Worm (Caenorhabditis elegans) whole organism, L4 larva: ENCODE data around the gene nsph-4.1.
"Not testable (repeated sequence)": the region's sequence is repeated elsewhere in the genome, so short reads cannot be mapped to it uniquely, and the experiment has no call there.

ENCODE experiments used
- F44E2.7 ChIP-seq: fragments of 200-800 bp; sonication (Bioruptor generic); IDR thresholded peaks from 2 replicates; pipeline ENCODE4 v2.1.2; 2022; ENCODE audit warnings: missing genetic modification characterization, missing compliant biosample characterization
- F49E8.2 ChIP-seq: sonication (generic microtip); optimal IDR thresholded peaks from 2 replicates; lab custom pipeline; 2016; ENCODE audit warnings: missing compliant biosample characterization, mild to moderate bottlenecking, missing genetic modification characterization, borderline replicate concordance
- T26A8.4 ChIP-seq: fragments of 200-800 bp; sonication (Bioruptor generic); IDR thresholded peaks from 2 replicates; pipeline ENCODE4 v1.3.6; 2022; ENCODE audit warnings: missing genetic modification characterization, missing compliant biosample characterization
- Y105C5A.15 ChIP-seq: fragments of 200-800 bp; sonication (Bioruptor generic); IDR thresholded peaks from 2 replicates; pipeline ENCODE4 v1.3.6; 2022; ENCODE audit warnings: missing genetic modification characterization, missing compliant biosample characterization
- Y48G9A.11 ChIP-seq: fragments of 200-800 bp; sonication (Bioruptor generic); IDR thresholded peaks from 2 replicates; pipeline ENCODE4 v1.3.6; 2022; ENCODE audit warnings: missing genetic modification reagents, missing genetic modification characterization, missing compliant biosample characterization
- aha-1 ChIP-seq: fragments of 150-350 bp; peaks from one replicate; lab custom pipeline; 2014; ENCODE audit warnings: missing biosample characterization, missing genetic modification characterization
- ama-1 ChIP-seq: fragments of 150-350 bp; optimal IDR thresholded peaks from 2 replicates; lab custom pipeline; 2014; ENCODE audit warnings: inconsistent platforms, mixed read lengths
- arid-1 ChIP-seq: fragments of 200-800 bp; sonication (Bioruptor generic); conservative IDR thresholded peaks from 2 replicates; pipeline ENCODE4 v1.3.6; 2022; ENCODE audit warnings: missing genetic modification reagents, missing genetic modification characterization, missing compliant biosample characterization
- ceh-20 ChIP-seq: fragments of 200-800 bp; sonication (Bioruptor generic); IDR thresholded peaks from 2 replicates; pipeline ENCODE4 v1.3.6; 2022; ENCODE audit warnings: missing genetic modification reagents, missing genetic modification characterization, missing compliant biosample characterization
- ceh-32 ChIP-seq: sonication (generic microtip); optimal IDR thresholded peaks from 2 replicates; lab custom pipeline; 2016; ENCODE audit warnings: mild to moderate bottlenecking, missing genetic modification characterization, missing compliant biosample characterization; ENCODE audit not compliant: poor library complexity
- ceh-44 ChIP-seq: fragments of 200-800 bp; sonication (Bioruptor generic); IDR thresholded peaks from 2 replicates; pipeline ENCODE4 v1.3.6; 2022; ENCODE audit warnings: missing genetic modification reagents, missing genetic modification characterization, missing compliant biosample characterization
- ces-1 ChIP-seq: fragments of 150-350 bp; sonication (generic microtip); optimal IDR thresholded peaks from 4 replicates; lab custom pipeline; 2014; ENCODE audit warnings: missing biosample characterization, missing genetic modification reagents, missing genetic modification characterization
- cey-2 ChIP-seq: sonication (generic microtip); optimal IDR thresholded peaks from 3 replicates; lab custom pipeline; 2017; ENCODE audit warnings: missing genetic modification characterization, mild to moderate bottlenecking, missing compliant biosample characterization, antibody characterized with exemption, borderline replicate concordance; ENCODE audit not compliant: insufficient read depth
- ctbp-1 ChIP-seq: fragments of 200-800 bp; sonication (Bioruptor generic); IDR thresholded peaks from 2 replicates; pipeline ENCODE4 v1.3.6; 2022; ENCODE audit warnings: missing genetic modification reagents, missing genetic modification characterization, missing compliant biosample characterization
- daf-12 ChIP-seq: fragments of 150-350 bp; optimal IDR thresholded peaks from 2 replicates; lab custom pipeline; 2014; ENCODE audit warnings: missing biosample characterization, missing genetic modification reagents, missing genetic modification characterization
- daf-8 ChIP-seq: fragments of 200-800 bp; sonication (Bioruptor generic); IDR thresholded peaks from 2 replicates; pipeline ENCODE4 v1.3.6; 2022; ENCODE audit warnings: missing genetic modification characterization, missing compliant biosample characterization
- dmd-8 ChIP-seq: fragments of 200-800 bp; sonication (Bioruptor generic); IDR thresholded peaks from 2 replicates; pipeline ENCODE4 v1.3.6; 2022; ENCODE audit warnings: missing genetic modification characterization, missing compliant biosample characterization
- fkh-10 ChIP-seq: fragments of 150-350 bp; optimal IDR thresholded peaks from 2 replicates; lab custom pipeline; 2014; ENCODE audit warnings: missing biosample characterization, missing genetic modification reagents, missing genetic modification characterization
- gei-8 ChIP-seq: fragments of 200-800 bp; sonication (Bioruptor generic); optimal IDR thresholded peaks from 2 replicates; lab custom pipeline; 2018; ENCODE audit warnings: mild to moderate bottlenecking, missing genetic modification characterization, missing compliant biosample characterization
- jun-1 ChIP-seq: fragments of 150-350 bp; optimal IDR thresholded peaks from 2 replicates; lab custom pipeline; 2014; ENCODE audit warnings: missing biosample characterization, missing genetic modification reagents, missing genetic modification characterization
- lin-1 ChIP-seq: fragments of 200-800 bp; sonication (Bioruptor generic); IDR thresholded peaks from 2 replicates; pipeline ENCODE4 v1.3.6; 2022; ENCODE audit warnings: missing genetic modification reagents, missing genetic modification characterization, missing compliant biosample characterization
- lin-38 ChIP-seq: fragments of 200-800 bp; sonication (Bioruptor generic); IDR thresholded peaks from 2 replicates; pipeline ENCODE4 v1.3.6; 2022; ENCODE audit warnings: missing genetic modification reagents, missing genetic modification characterization, missing compliant biosample characterization
- lir-3 ChIP-seq: sonication (generic microtip); optimal IDR thresholded peaks from 2 replicates; lab custom pipeline; 2016; ENCODE audit warnings: mild to moderate bottlenecking, missing genetic modification characterization, missing compliant biosample characterization
- madf-5 ChIP-seq, 2 experiments: fragments of 200-800 bp; sonication (Bioruptor generic); IDR thresholded peaks; 2 replicates each; pipeline ENCODE4 v1.3.6; 2022; ENCODE audit warnings: missing compliant biosample characterization in 2 of 2, missing genetic modification characterization in 2 of 2
- mdt-29 ChIP-seq: fragments of 200-800 bp; sonication (Bioruptor generic); IDR thresholded peaks from 2 replicates; pipeline ENCODE4 v1.3.6; 2022; ENCODE audit warnings: missing genetic modification reagents, missing genetic modification characterization, missing compliant biosample characterization
- nhr-111 ChIP-seq: fragments of 200-800 bp; sonication (Bioruptor generic); optimal IDR thresholded peaks from 2 replicates; lab custom pipeline; 2018; ENCODE audit warnings: mild to moderate bottlenecking, missing genetic modification characterization, missing compliant biosample characterization
- nhr-77 ChIP-seq: fragments of 150-350 bp; optimal IDR thresholded peaks from 2 replicates; lab custom pipeline; 2014; ENCODE audit warnings: missing biosample characterization, missing genetic modification characterization
- php-3 ChIP-seq: fragments of 200-800 bp; sonication (Bioruptor generic); IDR thresholded peaks from 2 replicates; pipeline ENCODE4 v1.3.6; 2022; ENCODE audit warnings: missing genetic modification reagents, missing genetic modification characterization, missing compliant biosample characterization
- snpc-1.2 ChIP-seq: fragments of 200-800 bp; sonication (Bioruptor generic); IDR thresholded peaks from 2 replicates; pipeline ENCODE4 v1.3.6; 2022; ENCODE audit warnings: missing genetic modification reagents, missing genetic modification characterization, missing compliant biosample characterization
- unc-62 ChIP-seq, 3 experiments: fragments of 150-350 bp in 1 of 3; sonication (generic microtip); optimal IDR thresholded peaks in 2 of 3; peaks in 1 of 3; 1 replicate in 1 of 3; 2 replicates in 2 of 3; lab custom pipeline; 2014 to 2017; ENCODE audit warnings: missing biosample characterization in 3 of 3, missing genetic modification characterization in 3 of 3, missing genetic modification reagents in 3 of 3, missing genotype in 1 of 3
- zfp-3 ChIP-seq: fragments of 200-800 bp; sonication (Bioruptor generic); conservative IDR thresholded peaks from 2 replicates; pipeline ENCODE4 v1.3.6; 2022; ENCODE audit warnings: missing genetic modification reagents, missing genetic modification characterization, missing compliant biosample characterization

The nsph-4.1 gene

DNA sequence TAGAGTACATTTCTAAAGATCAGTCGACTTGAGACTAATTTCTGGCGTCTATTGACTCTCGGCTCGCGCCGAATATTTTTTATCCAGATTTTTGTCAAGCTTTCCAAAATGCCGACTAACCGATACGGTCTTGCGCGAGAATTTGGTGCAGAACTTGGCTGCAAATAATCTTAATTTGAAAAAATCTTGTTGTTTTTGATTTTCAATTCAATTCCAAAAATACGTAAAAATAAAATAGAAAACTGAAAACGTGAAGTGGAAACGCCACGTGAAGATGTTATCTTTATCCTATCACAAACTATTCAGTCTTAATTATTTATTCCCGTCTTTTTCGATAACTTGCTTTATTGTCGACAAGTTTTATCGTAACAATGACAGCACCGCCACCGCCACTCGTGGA is 31.7 kb downstream of the nsph-4.1 start, which contains the start of gene ttbk-2.1:
ttbk-2.1 (plus strand) TSS at position 301 of the 400 bp plus-strand sequence.
- not testable (repeated sequence) for TF ChIP-seq lin-38 (GFP tag; lab: Robert Waterston, UW); madf-5 (GFP tag; IDR thresholded peaks at IDR 0.05; lab: Robert Waterston, UW); nhr-111

DNA sequence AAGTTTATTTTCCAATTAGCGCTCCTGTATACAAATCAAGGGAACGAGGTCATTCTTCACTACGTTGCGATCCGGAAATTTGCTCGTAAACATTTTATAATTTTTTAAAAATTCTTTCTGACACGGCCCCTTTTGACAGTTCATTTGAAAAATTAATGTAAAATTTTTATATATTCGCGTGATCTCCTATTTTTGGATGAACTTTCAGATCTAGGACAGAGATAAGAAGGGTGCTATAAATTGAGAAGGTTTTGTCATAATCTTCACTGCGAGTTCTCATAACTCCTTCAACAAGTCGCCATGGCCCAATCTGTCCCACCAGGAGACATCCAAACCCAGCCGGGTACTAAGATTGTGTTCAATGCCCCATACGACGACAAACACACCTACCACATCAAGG is 33.6 kb downstream of the nsph-4.1 start, which contains the start of gene msp-19:
msp-19 (plus strand) TSS at position 301 of the 400 bp plus-strand sequence.
- not testable (repeated sequence) for TF ChIP-seq cey-2; nhr-77 (tag; lab: Kevin White, UChicago); dmd-8

- 0 out of 2 replicates have a peak, but pooled peaks have one; percentile 30 for TF ChIP-seq php-3 (GFP tag; lab: Robert Waterston, UW)
- peak; percentile 65 for TF ChIP-seq T26A8.4
- 0 out of 2 replicates have a peak, but pooled peaks have one; percentile 32 for TF ChIP-seq mdt-29
- peak in 1 of 2 experiments; percentile 57 for TF ChIP-seq unc-62 (GFP tag; optimal IDR thresholded peaks at IDR 0.05 in 1 of 2; lab: Kevin White, UChicago)
- not testable (repeated sequence) for TF ChIP-seq unc-62 (tag; optimal IDR thresholded peaks at IDR 0.05; lab: Kevin White, UChicago)
- TF ChIP-seq snpc-1.2 (GFP tag; lab: Robert Waterston, UW) = peak; percentile 98
- peak; percentile 39; the same call in 1 of the 2 replicates for TF ChIP-seq lin-38 (GFP tag; lab: Robert Waterston, UW)
These were observed 35.1 kb downstream of the nsph-4.1 start for ce11 chrIV:5261786-5262185.

- TF ChIP-seq Y48G9A.11 (GFP tag; lab: Robert Waterston, UW) = peak; percentile 30; the same call in 1 of the 2 replicates
- 0 out of 2 replicates have a peak, but pooled peaks have one; percentile 25 for TF ChIP-seq Y105C5A.15 (GFP tag; lab: Robert Waterston, UW)
- TF ChIP-seq arid-1 = 0 out of 2 replicates have a peak, but pooled peaks have one; percentile 28
- peak; percentile 72 for TF ChIP-seq mdt-29
- TF ChIP-seq snpc-1.2 (GFP tag; lab: Robert Waterston, UW) = peak; percentile 97
- TF ChIP-seq T26A8.4 = peak; percentile 77
- TF ChIP-seq F49E8.2 (tag; lab: Kevin White, UChicago) = peak; percentile 56
- 0 out of 2 replicates have a peak, but pooled peaks have one; percentile 30 for TF ChIP-seq F44E2.7 (GFP tag; lab: Robert Waterston, UW)
- TF ChIP-seq unc-62 (GFP tag; optimal IDR thresholded peaks at IDR 0.05 in 1 of 2; lab: Kevin White, UChicago) = peak in 1 of 2 experiments; percentile 31
- not testable (repeated sequence) for TF ChIP-seq unc-62 (tag; optimal IDR thresholded peaks at IDR 0.05; lab: Kevin White, UChicago)
- peak; percentile 60 for TF ChIP-seq lin-38 (GFP tag; lab: Robert Waterston, UW)
- TF ChIP-seq aha-1 (tag; lab: Kevin White, UChicago) = peak; percentile 57
- TF ChIP-seq ama-1 = peak; percentile 32
- TF ChIP-seq ceh-44 = 0 out of 2 replicates have a peak, but pooled peaks have one; percentile 35
These were observed 38.1 kb downstream of the nsph-4.1 start for ce11 chrIV:5264700-5265210.

DNA sequence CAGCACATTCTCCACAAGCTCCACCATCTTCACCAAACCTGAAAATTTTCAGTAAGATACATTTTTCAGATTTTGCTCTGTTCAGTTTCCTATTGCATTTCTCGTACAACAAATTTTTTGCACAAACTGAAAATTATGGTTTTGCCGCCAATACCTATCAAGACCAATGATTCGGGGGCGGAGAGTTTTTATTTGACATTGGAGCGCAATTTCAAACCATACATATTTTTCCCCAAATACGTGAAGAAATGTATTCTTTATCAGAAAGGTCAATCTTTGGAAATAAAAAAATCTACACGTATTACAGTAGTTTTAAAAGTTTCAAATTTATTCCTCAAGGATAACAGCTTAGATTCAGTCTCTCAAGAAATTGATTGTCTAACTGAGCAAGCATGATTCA is 39.8 kb downstream of the nsph-4.1 start, which contains the start of gene F36H12.5:
F36H12.5 (plus strand) TSS at position 301 of the 400 bp plus-strand sequence.
- TF ChIP-seq ces-1 (GFP tag; lab: Kevin White, UChicago) (no peak), ceh-32 (no peak), ctbp-1 (GFP tag; lab: Robert Waterston, UW) (no peak), fkh-10 (GFP tag; lab: Kevin White, UChicago) (no peak), lin-1 (no peak), daf-12 (no peak), jun-1 (tag; lab: Kevin White, UChicago) (no peak), daf-8 (GFP tag; lab: Robert Waterston, UW) (no peak), ceh-20 (GFP tag; lab: Robert Waterston, UW) (no peak), zfp-3 (GFP tag; lab: Robert Waterston, UW) (no peak), gei-8 (GFP tag; lab: Kevin White, UChicago) (no peak), lir-3 (no peak)
